Worm (Caenorhabditis elegans) whole organism, L4/young adult: ENCODE data around the gene ztf-14.

Experiments
- W03F9.2 ChIP-seq: fragments of 150-350 bp; optimal IDR thresholded peaks from 2 replicates; lab custom pipeline; 2014; ENCODE audit warnings: missing biosample characterization, missing genetic modification characterization
- dao-5 ChIP-seq: sonication (generic microtip); optimal IDR thresholded peaks from 2 replicates; lab custom pipeline; 2016; ENCODE audit warnings: missing genotype, missing genetic modification characterization, moderate library complexity, missing compliant biosample characterization
- him-1 ChIP-seq: sonication (generic microtip); optimal IDR thresholded peaks from 2 replicates; lab custom pipeline; 2016; ENCODE audit warnings: missing genotype, missing genetic modification reagents, missing genetic modification characterization, missing compliant biosample characterization

ce11 chrX:14539468-14539867 lies 43.6 kb downstream of the ztf-14 start:
- no peak for TF ChIP-seq him-1 (tag; lab: Kevin White, UChicago)
- TF ChIP-seq W03F9.2 (tag; lab: Kevin White, UChicago) = no peak
- TF ChIP-seq dao-5 (tag; lab: Kevin White, UChicago) = no peak
